Fruit fly (Drosophila melanogaster) whole organism, embryonic: ENCODE measurements around the gene CG17224.

Experiments used
- Bgb ChIP-seq: fragments of 200-800 bp; sonication (Bioruptor generic); IDR thresholded peaks from 2 replicates; pipeline ENCODE4 v1.3.6; 2022; ENCODE audit warnings: missing biosample characterization, missing genetic modification characterization; ENCODE audit not compliant: partially characterized antibody
- Blimp-1 ChIP-seq: fragments of 200-800 bp; sonication (Bioruptor generic); optimal IDR thresholded peaks from 3 replicates; lab custom pipeline; 2018; ENCODE audit warnings: missing biosample characterization, missing genetic modification characterization, mild to moderate bottlenecking, moderate library complexity, missing genetic modification reagents
- CG10543 ChIP-seq: fragments of 200-800 bp; sonication (Bioruptor generic); optimal IDR thresholded peaks from 3 replicates; lab custom pipeline; 2017; ENCODE audit warnings: missing biosample characterization, mild to moderate bottlenecking, missing genetic modification characterization, moderate library complexity
- CG10979 ChIP-seq: fragments of 200-800 bp; sonication (Bioruptor generic); optimal IDR thresholded peaks from 2 replicates; lab custom pipeline; 2018; ENCODE audit warnings: missing biosample characterization, mild to moderate bottlenecking, missing genetic modification characterization, moderate library complexity
- CG12071 ChIP-seq: fragments of 200-800 bp; sonication (Bioruptor generic); optimal IDR thresholded peaks from 3 replicates; lab custom pipeline; 2018; ENCODE audit warnings: missing biosample characterization, mild to moderate bottlenecking, missing genetic modification characterization
- CG13894 ChIP-seq: fragments of 200-800 bp; sonication (Bioruptor generic); optimal IDR thresholded peaks from 3 replicates; lab custom pipeline; 2018; ENCODE audit warnings: missing biosample characterization, mild to moderate bottlenecking, missing genetic modification characterization, moderate library complexity
- CG15269 ChIP-seq: fragments of 200-800 bp; sonication (Bioruptor generic); optimal IDR thresholded peaks from 2 replicates; lab custom pipeline; 2018; ENCODE audit warnings: missing biosample characterization, mild to moderate bottlenecking, missing genetic modification characterization, moderate library complexity
- CG1603 ChIP-seq: fragments of 200-800 bp; sonication (Bioruptor generic); optimal IDR thresholded peaks from 2 replicates; lab custom pipeline; 2019; ENCODE audit warnings: missing biosample characterization, mild to moderate bottlenecking, missing genetic modification characterization, moderate library complexity
- CG17186 ChIP-seq: fragments of 200-800 bp; sonication (Bioruptor generic); optimal IDR thresholded peaks from 3 replicates; lab custom pipeline; 2017; ENCODE audit warnings: missing biosample characterization, missing genetic modification reagents, missing genetic modification characterization
- CG17359 ChIP-seq: fragments of 200-800 bp; sonication (Bioruptor generic); optimal IDR thresholded peaks from 3 replicates; lab custom pipeline; 2018; ENCODE audit warnings: missing biosample characterization, mild to moderate bottlenecking, missing genetic modification characterization, moderate library complexity
- CG17802 ChIP-seq: fragments of 200-800 bp; sonication (Bioruptor generic); optimal IDR thresholded peaks from 2 replicates; lab custom pipeline; 2018; ENCODE audit warnings: missing biosample characterization, mild to moderate bottlenecking, missing genetic modification characterization, moderate library complexity
- CG31388 ChIP-seq: fragments of 200-800 bp; sonication (Bioruptor generic); optimal IDR thresholded peaks from 2 replicates; lab custom pipeline; 2016; ENCODE audit warnings: missing biosample characterization, missing genetic modification characterization
- CG3995 ChIP-seq: fragments of 200-800 bp; sonication (Bioruptor generic); optimal IDR thresholded peaks from 3 replicates; lab custom pipeline; 2016; ENCODE audit warnings: missing biosample characterization, missing genetic modification characterization
- CG4360 ChIP-seq: fragments of 200-800 bp; sonication (Bioruptor generic); IDR thresholded peaks from 2 replicates; pipeline ENCODE4 v1.3.6; 2022; ENCODE audit warnings: missing biosample characterization, missing genetic modification characterization
- Dad ChIP-seq: fragments of 200-800 bp; sonication (Bioruptor generic); optimal IDR thresholded peaks from 3 replicates; lab custom pipeline; 2016; ENCODE audit warnings: missing biosample characterization, missing genetic modification characterization
- Dfd ChIP-seq, 2 experiments: fragments of >200 bp; optimal IDR thresholded peaks; 2 replicates each; lab custom pipeline; 2017; ENCODE audit warnings: missing biosample characterization in 2 of 2, missing genetic modification characterization in 2 of 2
- Jarid2 ChIP-seq: fragments of 200-800 bp; sonication (Bioruptor generic); optimal IDR thresholded peaks from 3 replicates; lab custom pipeline; 2017; ENCODE audit warnings: mild to moderate bottlenecking, missing biosample characterization, missing genetic modification reagents, missing genetic modification characterization
- Max ChIP-seq: fragments of 200-800 bp; sonication (Bioruptor generic); optimal IDR thresholded peaks from 2 replicates; lab custom pipeline; 2016; ENCODE audit warnings: missing biosample characterization, mild to moderate bottlenecking, missing genetic modification characterization
- Mes4 ChIP-seq: fragments of 200-800 bp; sonication (Bioruptor generic); optimal IDR thresholded peaks from 2 replicates; lab custom pipeline; 2016; ENCODE audit warnings: missing biosample characterization, missing genetic modification characterization
- NFAT ChIP-seq: fragments of 200-800 bp; sonication (Bioruptor generic); IDR thresholded peaks from 2 replicates; pipeline ENCODE4 v1.3.6; 2022; ENCODE audit warnings: missing biosample characterization, missing genetic modification characterization
- Neu2 ChIP-seq: fragments of 200-800 bp; sonication (Bioruptor generic); optimal IDR thresholded peaks from 3 replicates; lab custom pipeline; 2016; ENCODE audit warnings: missing biosample characterization, missing genetic modification characterization, borderline replicate concordance
- Ravus ChIP-seq: fragments of 200-800 bp; sonication (Bioruptor generic); IDR thresholded peaks from 2 replicates; pipeline ENCODE4 v1.3.6; 2022; ENCODE audit warnings: missing biosample characterization, missing genetic modification characterization
- Sin3A ChIP-seq: fragments of >200 bp; optimal IDR thresholded peaks from 2 replicates; lab custom pipeline; 2018
- Six4 ChIP-seq: fragments of 200-800 bp; sonication (Bioruptor generic); optimal IDR thresholded peaks from 2 replicates; lab custom pipeline; 2016; ENCODE audit warnings: missing biosample characterization, missing genetic modification characterization
- ab ChIP-seq: fragments of 200-800 bp; sonication (Bioruptor generic); optimal IDR thresholded peaks from 2 replicates; lab custom pipeline; 2016; ENCODE audit warnings: missing biosample characterization, missing genetic modification characterization
- bcd ChIP-seq: fragments of 200-800 bp; sonication (Bioruptor generic); optimal IDR thresholded peaks from 2 replicates; lab custom pipeline; 2017; ENCODE audit warnings: missing biosample characterization, mild to moderate bottlenecking, missing genetic modification characterization
- cato ChIP-seq: fragments of 200-800 bp; sonication (Bioruptor generic); optimal IDR thresholded peaks from 2 replicates; lab custom pipeline; 2016; ENCODE audit warnings: missing biosample characterization, missing genetic modification characterization, borderline replicate concordance
- croc ChIP-seq: fragments of 200-800 bp; sonication (Bioruptor generic); conservative IDR thresholded peaks from 3 replicates; pipeline ENCODE4 v1.3.6; 2022; ENCODE audit warnings: missing biosample characterization, missing genetic modification characterization
- cwo ChIP-seq: fragments of 200-800 bp; sonication (Bioruptor generic); optimal IDR thresholded peaks from 3 replicates; lab custom pipeline; 2017; ENCODE audit warnings: missing biosample characterization, missing genetic modification characterization, mild to moderate bottlenecking, moderate library complexity, missing genetic modification reagents
- emc ChIP-seq: fragments of 200-800 bp; sonication (Bioruptor generic); optimal IDR thresholded peaks from 2 replicates; lab custom pipeline; 2016; ENCODE audit warnings: missing biosample characterization, missing genetic modification characterization
- fu2 ChIP-seq: fragments of 200-800 bp; sonication (Bioruptor generic); optimal IDR thresholded peaks from 2 replicates; lab custom pipeline; 2016; ENCODE audit warnings: missing biosample characterization, missing genetic modification characterization
- grn ChIP-seq: fragments of 200-800 bp; sonication (Bioruptor generic); optimal IDR thresholded peaks from 3 replicates; lab custom pipeline; 2017; ENCODE audit warnings: missing biosample characterization, missing genetic modification characterization
- gro ChIP-seq: fragments of 200-800 bp; sonication (Bioruptor generic); optimal IDR thresholded peaks from 2 replicates; lab custom pipeline; 2016; ENCODE audit warnings: missing biosample characterization, missing genetic modification characterization
- gsb ChIP-seq: fragments of 200-800 bp; sonication (Bioruptor generic); IDR thresholded peaks from 2 replicates; pipeline ENCODE4 v1.3.6; 2022; ENCODE audit warnings: missing biosample characterization, missing genetic modification characterization
- ham ChIP-seq: fragments of 200-800 bp; sonication (Bioruptor generic); IDR thresholded peaks from 2 replicates; pipeline ENCODE4 v1.3.6; 2022; ENCODE audit warnings: missing biosample characterization, missing genetic modification characterization
- inv ChIP-seq: fragments of 200-800 bp; sonication (Bioruptor generic); IDR thresholded peaks from 2 replicates; pipeline ENCODE4 v1.3.6; 2022; ENCODE audit warnings: missing biosample characterization, missing genetic modification characterization; ENCODE audit not compliant: partially characterized antibody
- jing ChIP-seq: fragments of 200-800 bp; sonication (Bioruptor generic); optimal IDR thresholded peaks from 2 replicates; lab custom pipeline; 2018; ENCODE audit warnings: missing biosample characterization, mild to moderate bottlenecking, missing genetic modification characterization
- kni ChIP-seq: fragments of 200-800 bp; sonication (Bioruptor generic); optimal IDR thresholded peaks from 3 replicates; lab custom pipeline; 2017; ENCODE audit warnings: mild to moderate bottlenecking, missing biosample characterization, missing genetic modification reagents, missing genetic modification characterization
- lmd ChIP-seq: fragments of 200-800 bp; sonication (Bioruptor generic); IDR thresholded peaks from 2 replicates; pipeline ENCODE4 v1.3.6; 2022; ENCODE audit warnings: missing biosample characterization, missing genetic modification characterization
- nerfin-1 ChIP-seq: fragments of 200-800 bp; sonication (Bioruptor generic); optimal IDR thresholded peaks from 3 replicates; lab custom pipeline; 2019; ENCODE audit warnings: missing biosample characterization, mild to moderate bottlenecking, missing genetic modification characterization, moderate library complexity
- phol ChIP-seq: fragments of 200-800 bp; sonication (Bioruptor generic); optimal IDR thresholded peaks from 3 replicates; lab custom pipeline; 2018; ENCODE audit warnings: missing biosample characterization, mild to moderate bottlenecking, missing genetic modification characterization, moderate library complexity
- pum ChIP-seq: fragments of 200-800 bp; sonication (Bioruptor generic); optimal IDR thresholded peaks from 2 replicates; lab custom pipeline; 2016; ENCODE audit warnings: missing biosample characterization, missing genetic modification characterization
- pzg ChIP-seq: fragments of 200-800 bp; sonication (Bioruptor generic); optimal IDR thresholded peaks from 3 replicates; lab custom pipeline; 2018; ENCODE audit warnings: missing biosample characterization, mild to moderate bottlenecking, missing genetic modification characterization, moderate library complexity
- ranshi ChIP-seq: fragments of 200-800 bp; sonication (Bioruptor generic); IDR thresholded peaks from 2 replicates; pipeline ENCODE4 v1.3.6; 2022; ENCODE audit warnings: missing biosample characterization, missing genetic modification characterization
- rib ChIP-seq: fragments of 200-800 bp; sonication (Bioruptor generic); IDR thresholded peaks from 2 replicates; pipeline ENCODE4 v1.3.6; 2022; ENCODE audit warnings: missing biosample characterization, missing genetic modification characterization
- slou ChIP-seq: fragments of 200-800 bp; sonication (Bioruptor generic); optimal IDR thresholded peaks from 3 replicates; lab custom pipeline; 2016; ENCODE audit warnings: missing biosample characterization, missing genetic modification characterization
- ssp ChIP-seq: fragments of 200-800 bp; sonication (Bioruptor generic); IDR thresholded peaks from 2 replicates; pipeline ENCODE4 v1.3.6; 2022; ENCODE audit warnings: missing biosample characterization, missing genetic modification characterization
- tgo ChIP-seq: fragments of 200-800 bp; sonication (Bioruptor generic); IDR thresholded peaks from 3 replicates; pipeline ENCODE4 v1.3.6; 2022; ENCODE audit warnings: missing biosample characterization, missing genetic modification characterization
- tio ChIP-seq: fragments of 200-800 bp; sonication (Bioruptor generic); optimal IDR thresholded peaks from 2 replicates; lab custom pipeline; 2017; ENCODE audit warnings: missing biosample characterization, missing genetic modification characterization, inconsistent platforms
- tup ChIP-seq: fragments of 200-800 bp; sonication (Bioruptor generic); optimal IDR thresholded peaks from 2 replicates; lab custom pipeline; 2016; ENCODE audit warnings: missing biosample characterization, mild to moderate bottlenecking, missing genetic modification characterization, moderate library complexity
- zen ChIP-seq: fragments of 200-800 bp; sonication (Bioruptor generic); optimal IDR thresholded peaks from 3 replicates; lab custom pipeline; 2018; ENCODE audit warnings: missing biosample characterization, mild to moderate bottlenecking, missing genetic modification characterization, moderate library complexity

CG17224 gene

DNA sequence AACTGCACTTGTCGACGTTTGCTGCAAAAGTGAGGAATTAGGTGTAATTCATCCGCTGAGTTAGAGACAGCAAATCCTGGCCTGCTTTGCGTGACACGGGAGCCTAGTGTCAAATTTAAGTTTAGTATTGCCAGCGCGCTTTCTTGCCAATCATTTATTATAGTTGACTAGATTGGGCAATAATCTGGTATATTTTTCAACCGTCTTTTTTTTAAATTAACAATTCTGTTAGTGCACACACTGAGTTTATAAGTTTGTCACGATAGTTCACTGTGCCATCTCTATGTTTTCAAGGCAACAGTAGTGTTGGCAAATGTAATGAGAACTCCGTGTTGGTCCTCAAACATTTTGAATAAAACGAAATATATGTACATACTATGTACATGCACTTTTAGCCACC lies 41.3 kb downstream of the CG17224 start, which contains the start of the genes CG9641 and CG3165 (continued):
- TF ChIP-seq NFAT (GFP tag; lab: Robert Waterston, UW) (peak; percentile 78), Neu2 (peak; percentile 60), Six4 (peak; percentile 81), CG10543 (GFP tag; lab: Kevin White, UChicago) (peak; percentile 70), Ravus (GFP tag; lab: Robert Waterston, UW) (no peak; the same call in 1 of the 2 replicates), ssp (GFP tag; lab: Robert Waterston, UW) (peak; percentile 76), lmd (GFP tag; lab: Robert Waterston, UW) (peak; percentile 81), pzg (GFP tag; lab: Kevin White, UChicago) (peak; percentile 62), ranshi (GFP tag; lab: Robert Waterston, UW) (peak; percentile 78; the same call in 1 of the 2 replicates), gro (peak; percentile 92), CG31388 (GFP tag; lab: Kevin White, UChicago) (peak; percentile 76), Mes4 (peak; percentile 80), CG13894 (tag; lab: Kevin White, UChicago) (peak; percentile 86), Sin3A (lab: Kevin White, UChicago) (peak; percentile 76), jing (GFP tag; lab: Kevin White, UChicago) (no peak), CG10979 (tag; lab: Kevin White, UChicago) (peak; percentile 76), Dfd (GFP tag; optimal IDR thresholded peaks at IDR 0.05; lab: Kevin White, UChicago) (no peak), slou (GFP tag; lab: Kevin White, UChicago) (peak; percentile 70), CG15269 (tag; lab: Kevin White, UChicago) (no peak), CG1603 (tag; lab: Kevin White, UChicago) (peak; percentile 72), CG17359 (peak; percentile 72), Bgb (peak; percentile 91), gsb (GFP tag; lab: Robert Waterston, UW) (peak; percentile 66; the same call in 1 of the 2 replicates), CG17802 (tag; lab: Kevin White, UChicago) (peak; percentile 40), ab (GFP tag; lab: Kevin White, UChicago) (peak; percentile 76), croc (GFP tag; lab: Robert Waterston, UW) (peak; percentile 76), nerfin-1 (tag; lab: Kevin White, UChicago) (peak; percentile 83), tgo (GFP tag; lab: Robert Waterston, UW) (peak; percentile 75), CG12071 (GFP tag; lab: Kevin White, UChicago) (peak; percentile 29), grn (GFP tag; lab: Kevin White, UChicago) (no peak), CG4360 (GFP tag; lab: Robert Waterston, UW) (no peak; the same call in 1 of the 2 replicates), Jarid2 (no peak), tup (GFP tag; lab: Kevin White, UChicago) (peak; percentile 78), ham (peak; percentile 20; the same call in 1 of the 2 replicates), kni (no peak), Dad (GFP tag; lab: Kevin White, UChicago) (peak; percentile 90), CG17186 (GFP tag; lab: Kevin White, UChicago) (peak; percentile 75), rib (GFP tag; lab: Robert Waterston, UW) (no peak), bcd (peak; percentile 80), tio (no peak), pum (GFP tag; lab: Kevin White, UChicago) (peak; percentile 92), emc (GFP tag; lab: Kevin White, UChicago) (peak; percentile 74), phol (tag; lab: Kevin White, UChicago) (peak; percentile 88), Max (GFP tag; lab: Kevin White, UChicago) (peak; percentile 84), zen (tag; lab: Kevin White, UChicago) (peak; percentile 72), inv (GFP tag; lab: Robert Waterston, UW) (peak; percentile 94), cwo (GFP tag; lab: Kevin White, UChicago) (peak; percentile 73), CG3995 (peak; percentile 61), cato (peak; percentile 81), fu2 (GFP tag; lab: Kevin White, UChicago) (peak; percentile 82), Blimp-1 (GFP tag; lab: Kevin White, UChicago) (no peak)
